Worm (Caenorhabditis elegans) whole organism, late embryonic: ENCODE data around the gene srh-182.

Experiments used
- C08G9.2 ChIP-seq: sonication (generic microtip); optimal IDR thresholded peaks from 2 replicates; lab custom pipeline; 2016; ENCODE audit warnings: mild to moderate bottlenecking, missing genetic modification characterization, moderate library complexity, missing compliant biosample characterization
- K02D7.2 ChIP-seq: sonication (generic microtip); optimal IDR thresholded peaks from 2 replicates; lab custom pipeline; 2017; ENCODE audit warnings: mild to moderate bottlenecking, missing genetic modification characterization, missing compliant biosample characterization
- K09A11.1 ChIP-seq: sonication (generic microtip); optimal IDR thresholded peaks from 2 replicates; lab custom pipeline; 2017; ENCODE audit warnings: antibody characterized with exemption, mild to moderate bottlenecking, missing genetic modification characterization, missing compliant biosample characterization; ENCODE audit not compliant: insufficient read depth
- T23F11.4 ChIP-seq: fragments of 200-800 bp; sonication (Bioruptor generic); optimal IDR thresholded peaks from 2 replicates; lab custom pipeline; 2018; ENCODE audit warnings: mild to moderate bottlenecking, missing genetic modification characterization, missing compliant biosample characterization
- ahr-1 ChIP-seq: sonication (generic microtip); optimal IDR thresholded peaks from 2 replicates; lab custom pipeline; 2016; ENCODE audit warnings: missing genetic modification characterization, missing compliant biosample characterization
- ceh-22 ChIP-seq: sonication (generic microtip); optimal IDR thresholded peaks from 2 replicates; lab custom pipeline; 2017; ENCODE audit warnings: missing biosample characterization, missing genetic modification characterization
- ceh-30 ChIP-seq: fragments of 150-350 bp; optimal IDR thresholded peaks from 2 replicates; lab custom pipeline; 2014; ENCODE audit warnings: missing biosample characterization, missing genetic modification characterization
- ceh-31 ChIP-seq: sonication (generic microtip); optimal IDR thresholded peaks from 2 replicates; lab custom pipeline; 2016; ENCODE audit warnings: missing genetic modification characterization, missing compliant biosample characterization
- ceh-34 ChIP-seq: sonication (generic microtip); optimal IDR thresholded peaks from 2 replicates; lab custom pipeline; 2016; ENCODE audit warnings: mild to moderate bottlenecking, missing genetic modification characterization, missing compliant biosample characterization
- ceh-45 ChIP-seq: fragments of 200-800 bp; sonication (Bioruptor generic); IDR thresholded peaks from 2 replicates; pipeline ENCODE4 v1.3.6; 2022; ENCODE audit warnings: missing genetic modification reagents, missing genetic modification characterization, missing compliant biosample characterization
- ceh-48 ChIP-seq: sonication (generic microtip); optimal IDR thresholded peaks from 2 replicates; lab custom pipeline; 2016; ENCODE audit warnings: missing genetic modification characterization, inconsistent platforms, missing compliant biosample characterization
- ceh-6 ChIP-seq: fragments of 200-800 bp; sonication (Bioruptor generic); optimal IDR thresholded peaks from 2 replicates; lab custom pipeline; 2018; ENCODE audit warnings: mild to moderate bottlenecking, missing genetic modification characterization, missing compliant biosample characterization
- ceh-9 ChIP-seq: sonication (generic microtip); optimal IDR thresholded peaks from 2 replicates; lab custom pipeline; 2016; ENCODE audit warnings: mild to moderate bottlenecking, missing genetic modification characterization, inconsistent platforms, missing compliant biosample characterization
- dve-1 ChIP-seq: sonication (generic microtip); optimal IDR thresholded peaks from 2 replicates; lab custom pipeline; 2017; ENCODE audit warnings: antibody characterized with exemption, mild to moderate bottlenecking, missing genetic modification characterization, missing compliant biosample characterization
- elt-2 ChIP-seq: sonication (generic microtip); optimal IDR thresholded peaks from 2 replicates; lab custom pipeline; 2016; ENCODE audit warnings: missing genetic modification reagents, missing genetic modification characterization, missing compliant biosample characterization
- elt-4 ChIP-seq: sonication (generic microtip); optimal IDR thresholded peaks from 2 replicates; lab custom pipeline; 2016; ENCODE audit warnings: missing genetic modification characterization, missing compliant biosample characterization
- fax-1 ChIP-seq: sonication (generic microtip); optimal IDR thresholded peaks from 2 replicates; lab custom pipeline; 2016; ENCODE audit warnings: missing genotype, missing genetic modification characterization, missing compliant biosample characterization
- fkh-10 ChIP-seq: fragments of 150-350 bp; optimal IDR thresholded peaks from 2 replicates; lab custom pipeline; 2014; ENCODE audit warnings: missing biosample characterization, missing genetic modification reagents, missing genetic modification characterization
- gmeb-2 ChIP-seq: sonication (generic microtip); optimal IDR thresholded peaks from 2 replicates; lab custom pipeline; 2016; ENCODE audit warnings: missing genetic modification characterization, inconsistent platforms, missing compliant biosample characterization
- hlh-13 ChIP-seq: fragments of 200-800 bp; sonication (Bioruptor generic); optimal IDR thresholded peaks from 2 replicates; lab custom pipeline; 2018; ENCODE audit warnings: mild to moderate bottlenecking, missing genetic modification characterization, missing compliant biosample characterization
- hlh-15 ChIP-seq: sonication (generic microtip); optimal IDR thresholded peaks from 2 replicates; lab custom pipeline; 2016; ENCODE audit warnings: missing genetic modification characterization, missing compliant biosample characterization
- madf-2 ChIP-seq: sonication (generic microtip); optimal IDR thresholded peaks from 2 replicates; lab custom pipeline; 2017; ENCODE audit warnings: missing genetic modification characterization, missing compliant biosample characterization
- mec-3 ChIP-seq: sonication (generic microtip); optimal IDR thresholded peaks from 2 replicates; lab custom pipeline; 2016; ENCODE audit warnings: borderline replicate concordance, missing genetic modification characterization, missing compliant biosample characterization
- nfya-1 ChIP-seq: sonication (generic microtip); optimal IDR thresholded peaks from 2 replicates; lab custom pipeline; 2017; ENCODE audit warnings: missing genetic modification characterization, mild to moderate bottlenecking, missing compliant biosample characterization, antibody characterized with exemption, moderate library complexity
- nhr-11 ChIP-seq: fragments of 150-350 bp; optimal IDR thresholded peaks from 2 replicates; lab custom pipeline; 2014; ENCODE audit warnings: missing biosample characterization, missing genetic modification characterization
- nhr-232 ChIP-seq: sonication (generic microtip); optimal IDR thresholded peaks from 2 replicates; lab custom pipeline; 2016; ENCODE audit warnings: missing genetic modification characterization, missing compliant biosample characterization
- odd-2 ChIP-seq: sonication (generic microtip); optimal IDR thresholded peaks from 2 replicates; lab custom pipeline; 2017; ENCODE audit warnings: antibody characterized with exemption, mild to moderate bottlenecking, missing genetic modification characterization, missing compliant biosample characterization
- pag-3 ChIP-seq: sonication (generic microtip); optimal IDR thresholded peaks from 2 replicates; lab custom pipeline; 2016; ENCODE audit warnings: missing compliant biosample characterization, missing genetic modification characterization, borderline replicate concordance
- pqm-1 ChIP-seq: sonication (generic microtip); optimal IDR thresholded peaks from 2 replicates; lab custom pipeline; 2016; ENCODE audit warnings: missing genetic modification characterization, missing compliant biosample characterization
- pros-1 ChIP-seq: fragments of 150-350 bp; optimal IDR thresholded peaks from 2 replicates; lab custom pipeline; 2014; ENCODE audit warnings: missing biosample characterization, missing genetic modification reagents, missing genetic modification characterization
- sox-4 ChIP-seq: sonication (generic microtip); optimal IDR thresholded peaks from 2 replicates; lab custom pipeline; 2017; ENCODE audit warnings: mild to moderate bottlenecking, missing genetic modification characterization, inconsistent platforms, missing compliant biosample characterization
- tbx-2 ChIP-seq: sonication (generic microtip); optimal IDR thresholded peaks from 2 replicates; lab custom pipeline; 2016; ENCODE audit warnings: missing genetic modification characterization, missing compliant biosample characterization
- unc-3 ChIP-seq, 2 experiments: fragments of 200-800 bp in 1 of 2; sonication (Bioruptor generic) in 1 of 2; sonication (generic microtip) in 1 of 2; conservative IDR thresholded peaks in 1 of 2; optimal IDR thresholded peaks in 1 of 2; 2 replicates each; pipeline versions ENCODE4 v1.3.6 to Lab custom; 2016 to 2022; ENCODE audit warnings: missing compliant biosample characterization in 2 of 2, missing genetic modification characterization in 2 of 2, missing genetic modification reagents in 1 of 2
- unc-55 ChIP-seq: sonication (generic microtip); optimal IDR thresholded peaks from 2 replicates; lab custom pipeline; 2017; ENCODE audit warnings: missing biosample characterization, missing genetic modification reagents, missing genetic modification characterization
- unc-86 ChIP-seq: sonication (generic microtip); optimal IDR thresholded peaks from 2 replicates; lab custom pipeline; 2016; ENCODE audit warnings: missing genetic modification characterization, missing compliant biosample characterization
- zip-5 ChIP-seq: sonication (generic microtip); optimal IDR thresholded peaks from 2 replicates; lab custom pipeline; 2016; ENCODE audit warnings: missing genetic modification characterization, missing compliant biosample characterization

srh-182 gene

ce11 chrV:18473415-18473814 lies at the start of gene srh-182:
srh-182 (minus strand) TSS chrV:18473515.
- TF ChIP-seq zip-5 (tag; lab: Kevin White, UChicago) (no peak), unc-86 (tag; lab: Kevin White, UChicago) (no peak), elt-4 (tag; lab: Kevin White, UChicago) (no peak), hlh-13 (GFP tag; lab: Kevin White, UChicago) (no peak), nhr-232 (tag; lab: Kevin White, UChicago) (no peak), fax-1 (tag; lab: Kevin White, UChicago) (no peak), ceh-31 (tag; lab: Kevin White, UChicago) (no peak), nhr-11 (tag; lab: Kevin White, UChicago) (no peak), unc-55 (GFP tag; lab: Kevin White, UChicago) (no peak), madf-2 (no peak), C08G9.2 (tag; lab: Kevin White, UChicago) (no peak), T23F11.4 (no peak), pros-1 (tag; lab: Kevin White, UChicago) (no peak), mec-3 (tag; lab: Kevin White, UChicago) (no peak), odd-2 (tag; lab: Kevin White, UChicago) (no peak), fkh-10 (GFP tag; lab: Kevin White, UChicago) (no peak)

DNA sequence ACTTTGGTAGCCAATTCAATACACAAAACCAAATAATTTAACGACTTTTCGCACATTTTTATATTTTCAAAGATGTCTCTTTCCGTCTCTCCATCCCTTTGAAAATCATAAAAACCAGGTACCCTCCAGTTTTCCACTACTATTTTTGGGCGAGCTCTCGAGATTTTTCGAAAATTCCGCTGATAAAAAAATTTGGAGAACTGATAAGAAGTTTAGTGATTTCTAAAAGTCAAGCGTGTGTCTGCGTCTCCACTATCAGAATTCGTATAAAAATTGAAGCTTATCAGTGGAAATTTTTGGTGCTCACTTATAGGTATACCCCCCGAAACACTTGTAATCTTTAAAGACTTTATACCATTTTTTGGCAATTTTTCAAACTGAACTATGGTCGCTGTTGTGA lies 43.2 kb upstream of the srh-182 start, which contains the start of gene hmit-1.1:
hmit-1.1 (plus strand) TSS at position 294 of the 400 bp plus-strand sequence.
- TF ChIP-seq sox-4 (tag; lab: Kevin White, UChicago) (no peak), elt-2 (tag; lab: Kevin White, UChicago) (peak; percentile 71), nhr-11 (tag; lab: Kevin White, UChicago) (no peak), pqm-1 (peak; percentile 2), ceh-34 (tag; lab: Kevin White, UChicago) (no peak), K02D7.2 (tag; lab: Kevin White, UChicago) (no peak), ahr-1 (tag; lab: Kevin White, UChicago) (no peak)
- TF ChIP-seq, all 69 proteins: peak for 2

ce11 chrV:18511847-18512246 lies 38.5 kb upstream of the srh-182 start:
- no peak for TF ChIP-seq ceh-30 (tag; lab: Kevin White, UChicago)
- TF ChIP-seq pqm-1, result no peak
- no peak for TF ChIP-seq ceh-22
- TF ChIP-seq dve-1, result no peak
- TF ChIP-seq ceh-48, result no peak
- no peak for TF ChIP-seq ceh-31 (tag; lab: Kevin White, UChicago)
- TF ChIP-seq ceh-6, result no peak
- TF ChIP-seq gmeb-2, result no peak
- TF ChIP-seq hlh-15 (tag; lab: Kevin White, UChicago), result no peak

DNA sequence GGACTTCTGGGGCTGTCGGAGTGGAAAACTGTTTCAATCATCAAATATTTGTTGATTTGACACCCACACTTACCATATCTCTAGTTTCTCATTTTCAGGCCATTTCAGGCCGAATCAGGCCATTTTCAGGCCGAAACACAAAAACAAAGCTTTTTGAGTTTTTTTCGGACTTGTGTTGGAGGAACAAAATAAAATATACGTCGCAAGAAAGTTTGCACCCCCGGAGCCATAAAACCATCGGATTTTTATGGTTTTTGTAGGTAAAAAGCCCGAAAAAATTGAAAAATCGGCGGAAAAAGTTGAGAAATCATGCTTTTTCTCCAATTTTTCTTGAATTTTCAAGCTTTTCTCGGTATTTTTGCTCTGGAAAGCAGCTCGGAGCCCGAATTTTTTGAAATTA lies 35.2 kb upstream of the srh-182 start, which contains the start of gene Y51A2D.1:
Y51A2D.1 (plus strand) TSS at position 301 of the 400 bp plus-strand sequence.
- TF ChIP-seq gmeb-2, result no peak
- TF ChIP-seq ceh-48, result no peak

DNA sequence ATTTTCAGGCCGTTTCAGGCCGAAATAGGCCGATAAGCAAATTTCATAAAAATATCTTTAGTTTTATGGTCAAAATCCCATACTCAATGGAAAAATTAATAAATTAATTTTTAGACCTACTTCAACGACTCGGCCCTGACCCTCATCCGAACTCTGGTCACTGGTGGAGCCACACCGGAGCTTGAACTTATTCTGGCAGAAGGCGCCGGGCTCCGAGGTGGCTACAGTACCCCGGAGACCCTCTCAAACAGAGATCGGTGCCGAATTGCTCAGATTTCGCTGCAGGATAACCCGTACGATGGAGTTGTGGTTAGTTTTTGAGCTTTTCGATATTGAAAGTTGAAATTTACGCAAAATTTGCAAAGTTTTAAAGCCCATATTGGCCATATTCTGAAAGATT lies 33.5 kb upstream of the srh-182 start:
- TF ChIP-seq nfya-1 (tag; lab: Kevin White, UChicago) (no peak), pag-3 (tag; lab: Kevin White, UChicago) (peak; percentile 64), elt-4 (tag; lab: Kevin White, UChicago) (no peak)

DNA sequence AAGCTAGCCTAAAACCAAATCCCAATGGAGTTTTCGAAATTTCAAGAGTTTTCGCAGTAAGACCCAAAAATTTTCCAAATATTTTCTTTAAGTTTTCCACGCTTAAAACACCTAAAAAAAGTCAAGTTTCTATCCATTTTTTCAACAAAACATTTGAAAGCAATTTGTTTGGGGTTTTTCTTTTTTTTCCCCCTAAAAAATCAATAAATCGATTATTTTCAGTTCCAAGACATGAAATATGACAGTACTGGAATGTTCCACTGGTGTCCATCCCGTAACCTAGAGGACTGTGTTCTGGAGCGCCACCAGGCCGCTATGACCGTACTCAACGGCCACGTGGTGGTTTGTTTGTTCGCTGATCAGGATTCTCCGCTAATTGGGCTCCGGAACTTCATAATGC lies 31.3 kb upstream of the srh-182 start:
- TF ChIP-seq ceh-45, result no peak
- TF ChIP-seq ceh-9 (tag; lab: Kevin White, UChicago), result no peak
- peak; percentile 14 for TF ChIP-seq ceh-48
- no peak for TF ChIP-seq tbx-2 (tag; lab: Kevin White, UChicago)
- no peak for TF ChIP-seq hlh-15 (tag; lab: Kevin White, UChicago)
- no peak for TF ChIP-seq K09A11.1
- TF ChIP-seq unc-3 (GFP tag; conservative IDR thresholded peaks at IDR 0.05; lab: Robert Waterston, UW), result no peak
- no peak for TF ChIP-seq unc-3 (tag; optimal IDR thresholded peaks at IDR 0.05; lab: Kevin White, UChicago)
